Fruit fly (Drosophila melanogaster): Measurements from ENCODE around the gene CG43131.

CG43131 gene

DNA sequence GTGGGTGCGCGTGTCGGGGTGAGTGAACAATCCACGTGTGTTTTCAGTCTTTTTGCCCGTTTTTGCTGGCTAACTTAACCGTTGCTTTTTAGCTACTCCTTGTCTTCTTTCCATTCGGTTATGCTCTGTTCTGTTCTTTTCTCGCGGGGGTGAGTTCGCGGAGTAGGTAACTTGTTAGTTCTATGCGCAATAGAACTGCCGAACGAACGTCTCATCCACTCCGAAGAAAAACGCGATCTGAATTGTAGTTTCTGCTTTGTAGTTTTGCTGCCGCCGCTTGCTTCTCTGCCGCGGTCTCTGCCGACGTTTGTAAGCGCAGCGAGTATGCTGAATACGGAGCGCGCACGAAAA is 22.5 kb downstream of the CG43131 start:
- TF ChIP-seq Hr83 (GFP tag; optimal IDR thresholded peaks at IDR 0.05; ENCODE audit: poor library complexity, severe bottlenecking) (no peak), sv (GFP tag; optimal IDR thresholded peaks at IDR 0.05) (no peak), dmrt93B (GFP tag; optimal IDR thresholded peaks at IDR 0.05) (no peak), foxo (GFP tag; optimal IDR thresholded peaks at IDR 0.05) (no peak), rgr (GFP tag; optimal IDR thresholded peaks at IDR 0.05) (no peak), h (GFP tag; optimal IDR thresholded peaks at IDR 0.05) (no peak), GATAd (GFP tag; optimal IDR thresholded peaks at IDR 0.05) (no peak), brk (GFP tag; optimal IDR thresholded peaks at IDR 0.05) (no peak), woc (GFP tag; optimal IDR thresholded peaks at IDR 0.05) (no peak), fru (GFP tag; optimal IDR thresholded peaks at IDR 0.05) (no peak), Sp1 (GFP tag; optimal IDR thresholded peaks at IDR 0.05) (no peak), lola (GFP tag; optimal IDR thresholded peaks at IDR 0.05) (no peak)

dm6 chr3R:5085381-5085780 is 23.6 kb downstream of the CG43131 start:
- TF ChIP-seq jim (GFP tag; optimal IDR thresholded peaks at IDR 0.05), result no peak
- peak; percentile 91 for TF ChIP-seq Dfd (GFP tag; optimal IDR thresholded peaks at IDR 0.05)
- no peak for TF ChIP-seq ey (GFP tag; optimal IDR thresholded peaks at IDR 0.05)
- TF ChIP-seq Hr83 (GFP tag; optimal IDR thresholded peaks at IDR 0.05; ENCODE audit: poor library complexity, severe bottlenecking), result no peak
- no peak for TF ChIP-seq CG9705 (GFP tag; optimal IDR thresholded peaks at IDR 0.05)

dm6 chr3R:5084413-5084812 is 24.6 kb downstream of the CG43131 start:
- TF ChIP-seq pan (optimal IDR thresholded peaks at IDR 0.05), result no peak
- peak; percentile 98 for TF ChIP-seq Dfd (GFP tag; optimal IDR thresholded peaks at IDR 0.05)
- no peak for TF ChIP-seq dsf (GFP tag; optimal IDR thresholded peaks at IDR 0.05; ENCODE audit: borderline replicate concordance)
- no peak for TF ChIP-seq CG32264 (GFP tag; optimal IDR thresholded peaks at IDR 0.05)
- no peak for TF ChIP-seq sv (GFP tag; optimal IDR thresholded peaks at IDR 0.05)

dm6 chr3R:5082955-5083537 is 25.9 kb downstream of the CG43131 start:
- TF ChIP-seq Abd-B (GFP tag; optimal IDR thresholded peaks at IDR 0.05) (no peak), br (GFP tag; optimal IDR thresholded peaks at IDR 0.05) (no peak), pan (optimal IDR thresholded peaks at IDR 0.05) (no peak), usp (GFP tag; optimal IDR thresholded peaks at IDR 0.05) (no peak), rgr (GFP tag; optimal IDR thresholded peaks at IDR 0.05) (peak; percentile 15), foxo (GFP tag; optimal IDR thresholded peaks at IDR 0.05) (peak in 1 of 2 experiments; percentile 19), psq (GFP tag; optimal IDR thresholded peaks at IDR 0.05) (peak; percentile 44), Hnf4 (GFP tag; optimal IDR thresholded peaks at IDR 0.05) (no peak), tai (GFP tag; optimal IDR thresholded peaks at IDR 0.05) (no peak), Hr83 (GFP tag; optimal IDR thresholded peaks at IDR 0.05; ENCODE audit: poor library complexity, severe bottlenecking) (no peak), h (GFP tag; optimal IDR thresholded peaks at IDR 0.05) (peak; percentile 1), brk (GFP tag; optimal IDR thresholded peaks at IDR 0.05) (no peak), Mio (GFP tag; optimal IDR thresholded peaks at IDR 0.05) (no peak), Myc (optimal IDR thresholded peaks at IDR 0.05) (no peak), lola (GFP tag; optimal IDR thresholded peaks at IDR 0.05) (no peak), Vsx2 (GFP tag; optimal IDR thresholded peaks at IDR 0.05; ENCODE audit: partially characterized antibody) (no peak), HLH106 (tag; optimal IDR thresholded peaks at IDR 0.05) (peak; percentile 2), CG32264 (GFP tag; optimal IDR thresholded peaks at IDR 0.05) (no peak), sv (GFP tag; optimal IDR thresholded peaks at IDR 0.05) (no peak), ey (GFP tag; optimal IDR thresholded peaks at IDR 0.05) (no peak), woc (GFP tag; optimal IDR thresholded peaks at IDR 0.05) (no peak), fru (GFP tag; optimal IDR thresholded peaks at IDR 0.05) (peak; percentile 10), dmrt93B (GFP tag; optimal IDR thresholded peaks at IDR 0.05) (peak; percentile 1), Dif (GFP tag; optimal IDR thresholded peaks at IDR 0.05; ENCODE audit: partially characterized antibody) (no peak), dsf (GFP tag; optimal IDR thresholded peaks at IDR 0.05; ENCODE audit: borderline replicate concordance) (no peak), Sp1 (GFP tag; optimal IDR thresholded peaks at IDR 0.05) (no peak), CrebA (GFP tag; optimal IDR thresholded peaks at IDR 0.05; ENCODE audit: borderline replicate concordance) (no peak), GATAd (GFP tag; optimal IDR thresholded peaks at IDR 0.05) (no peak), sage (GFP tag; optimal IDR thresholded peaks at IDR 0.05) (no peak)

- no peak for TF ChIP-seq ey (GFP tag; optimal IDR thresholded peaks at IDR 0.05)
- TF ChIP-seq brk (GFP tag; optimal IDR thresholded peaks at IDR 0.05), result no peak
- TF ChIP-seq CG32264 (GFP tag; optimal IDR thresholded peaks at IDR 0.05), result no peak
- no peak for TF ChIP-seq Rel (GFP tag; optimal IDR thresholded peaks at IDR 0.05)
- TF ChIP-seq Rel (tag; optimal IDR thresholded peaks at IDR 0.05), result peak; percentile 13
- TF ChIP-seq br (GFP tag; optimal IDR thresholded peaks at IDR 0.05), result no peak
- peak; percentile 23 for TF ChIP-seq Hnf4 (GFP tag; optimal IDR thresholded peaks at IDR 0.05)
These were observed 27.3 kb downstream of the CG43131 start for dm6 chr3R:5081671-5082070.

All from whole organism, wandering third instar larva.